Fruit fly (Drosophila melanogaster) whole organism, embryonic: ENCODE data around the gene CG12010.
A peak's percentile ranks its signal among the peaks of the same experiment; 100 is the strongest.

ENCODE experiments used
- Abd-B ChIP-seq: fragments of 200-800 bp; sonication (Bioruptor generic); optimal IDR thresholded peaks from 2 replicates; lab custom pipeline; 2018; ENCODE audit warnings: missing biosample characterization, mild to moderate bottlenecking, missing genetic modification characterization, moderate library complexity
- Asciz ChIP-seq: fragments of 200-800 bp; sonication (Bioruptor generic); optimal IDR thresholded peaks from 2 replicates; lab custom pipeline; 2017; ENCODE audit warnings: missing biosample characterization, mild to moderate bottlenecking, missing genetic modification characterization, missing genetic modification reagents
- Awh ChIP-seq: fragments of 200-800 bp; sonication (Bioruptor generic); IDR thresholded peaks from 2 replicates; pipeline ENCODE4, ENCODE4 v1.3.6; 2022; ENCODE audit warnings: missing biosample characterization, missing genetic modification characterization
- CG10209 ChIP-seq: fragments of 200-800 bp; sonication (Bioruptor generic); optimal IDR thresholded peaks from 3 replicates; lab custom pipeline; 2017; ENCODE audit warnings: missing biosample characterization, mild to moderate bottlenecking, missing genetic modification characterization, missing genetic modification reagents
- CG12659 ChIP-seq: fragments of 200-800 bp; sonication (Bioruptor generic); optimal IDR thresholded peaks from 3 replicates; lab custom pipeline; 2017; ENCODE audit warnings: mild to moderate bottlenecking, missing biosample characterization, missing genetic modification reagents, missing genetic modification characterization
- CG14441 ChIP-seq: fragments of 200-800 bp; sonication (Bioruptor generic); IDR thresholded peaks from 2 replicates; pipeline ENCODE4 v1.3.6; 2022; ENCODE audit warnings: missing biosample characterization, missing genetic modification characterization
- CG15479 ChIP-seq: fragments of 200-800 bp; sonication (Bioruptor generic); optimal IDR thresholded peaks from 3 replicates; lab custom pipeline; 2019; ENCODE audit warnings: missing biosample characterization, mild to moderate bottlenecking, missing genetic modification characterization, moderate library complexity
- CG15514 ChIP-seq: fragments of 200-800 bp; sonication (Bioruptor generic); optimal IDR thresholded peaks from 3 replicates; lab custom pipeline; 2017; ENCODE audit warnings: missing biosample characterization, missing genetic modification characterization, mild to moderate bottlenecking, moderate library complexity, missing genetic modification reagents
- CG1647 ChIP-seq: fragments of 200-800 bp; sonication (Bioruptor generic); optimal IDR thresholded peaks from 3 replicates; lab custom pipeline; 2016; ENCODE audit warnings: missing biosample characterization, missing genetic modification characterization
- CG17612 ChIP-seq: fragments of 200-800 bp; sonication (Bioruptor generic); IDR thresholded peaks from 2 replicates; pipeline ENCODE4 v1.3.6; 2022; ENCODE audit warnings: missing biosample characterization, missing genetic modification characterization
- CG18011 ChIP-seq: fragments of 200-800 bp; sonication (Bioruptor generic); optimal IDR thresholded peaks from 2 replicates; lab custom pipeline; 2017; ENCODE audit warnings: missing biosample characterization, missing genetic modification characterization, mild to moderate bottlenecking, moderate library complexity, missing genotype
- CG18599 ChIP-seq: fragments of 200-800 bp; sonication (Bioruptor generic); optimal IDR thresholded peaks from 3 replicates; lab custom pipeline; 2017; ENCODE audit warnings: missing biosample characterization, missing genetic modification characterization, mild to moderate bottlenecking, moderate library complexity, missing genetic modification reagents
- CG31224 ChIP-seq: fragments of 200-800 bp; sonication (Bioruptor generic); IDR thresholded peaks from 2 replicates; pipeline ENCODE4 v1.3.6; 2022; ENCODE audit warnings: missing biosample characterization, missing genetic modification characterization
- CG32767 ChIP-seq: fragments of 200-800 bp; sonication (Bioruptor generic); IDR thresholded peaks from 2 replicates; pipeline ENCODE4 v1.3.6; 2022; ENCODE audit warnings: missing biosample characterization, missing genetic modification characterization
- CG3407 ChIP-seq: fragments of 200-800 bp; sonication (Bioruptor generic); optimal IDR thresholded peaks from 2 replicates; lab custom pipeline; 2018; ENCODE audit warnings: missing biosample characterization, mild to moderate bottlenecking, missing genetic modification characterization
- CG34224 ChIP-seq: fragments of 200-800 bp; sonication (Bioruptor generic); IDR thresholded peaks from 3 replicates; pipeline ENCODE4 v1.3.6; 2022; ENCODE audit warnings: missing biosample characterization, missing genetic modification characterization; ENCODE audit not compliant: partially characterized antibody
- CG43689 ChIP-seq: fragments of 200-800 bp; sonication (Bioruptor generic); IDR thresholded peaks from 2 replicates; pipeline ENCODE4 v1.3.6; 2022; ENCODE audit warnings: missing biosample characterization, missing genetic modification characterization
- CG6654 ChIP-seq: fragments of 200-800 bp; sonication (Bioruptor generic); optimal IDR thresholded peaks from 2 replicates; lab custom pipeline; 2017; ENCODE audit warnings: missing biosample characterization, mild to moderate bottlenecking, missing genetic modification characterization
- CG7556 ChIP-seq: fragments of 200-800 bp; sonication (Bioruptor generic); optimal IDR thresholded peaks from 2 replicates; lab custom pipeline; 2017; ENCODE audit warnings: missing biosample characterization, mild to moderate bottlenecking, missing genetic modification characterization
- CG7987 ChIP-seq: fragments of 200-800 bp; sonication (Bioruptor generic); optimal IDR thresholded peaks from 2 replicates; lab custom pipeline; 2018; ENCODE audit warnings: missing biosample characterization, mild to moderate bottlenecking, missing genetic modification characterization, moderate library complexity
- CG8281 ChIP-seq: fragments of 200-800 bp; sonication (Bioruptor generic); optimal IDR thresholded peaks from 2 replicates; lab custom pipeline; 2018; ENCODE audit warnings: missing biosample characterization, mild to moderate bottlenecking, missing genetic modification characterization, moderate library complexity
- CG8765 ChIP-seq: fragments of 200-800 bp; sonication (Bioruptor generic); IDR thresholded peaks from 2 replicates; pipeline ENCODE4 v1.3.6; 2022; ENCODE audit warnings: missing biosample characterization, missing genetic modification characterization
- CG8924 ChIP-seq: fragments of 200-800 bp; optimal IDR thresholded peaks from 3 replicates; lab custom pipeline; 2019; ENCODE audit warnings: missing biosample characterization, mild to moderate bottlenecking, missing genetic modification characterization, moderate library complexity
- CHES-1-like ChIP-seq: fragments of 200-800 bp; sonication (Bioruptor generic); optimal IDR thresholded peaks from 2 replicates; lab custom pipeline; 2016; ENCODE audit warnings: missing biosample characterization, missing genetic modification characterization
- CTCF ChIP-seq: fragments of 200-800 bp; sonication (Bioruptor generic); optimal IDR thresholded peaks from 2 replicates; lab custom pipeline; 2017; ENCODE audit warnings: missing biosample characterization, mild to moderate bottlenecking, missing genetic modification characterization, moderate library complexity
- Dad ChIP-seq: fragments of 200-800 bp; sonication (Bioruptor generic); optimal IDR thresholded peaks from 3 replicates; lab custom pipeline; 2016; ENCODE audit warnings: missing biosample characterization, missing genetic modification characterization
- Dip3 ChIP-seq: fragments of 200-800 bp; sonication (Bioruptor generic); optimal IDR thresholded peaks from 3 replicates; lab custom pipeline; 2016; ENCODE audit warnings: missing biosample characterization, missing genetic modification characterization
- Doc2 ChIP-seq: fragments of 200-800 bp; sonication (Bioruptor generic); IDR thresholded peaks from 2 replicates; pipeline ENCODE4 v1.3.6; 2022; ENCODE audit warnings: missing biosample characterization, missing genetic modification characterization
- Ets97D ChIP-seq: fragments of 200-800 bp; sonication (Bioruptor generic); optimal IDR thresholded peaks from 3 replicates; lab custom pipeline; 2016; ENCODE audit warnings: missing biosample characterization, missing genetic modification characterization
- Lim3 ChIP-seq: fragments of 200-800 bp; sonication (Bioruptor generic); IDR thresholded peaks from 2 replicates; pipeline ENCODE4 v1.3.6; 2022; ENCODE audit warnings: missing biosample characterization, missing genetic modification characterization
- PHDP ChIP-seq: fragments of 200-800 bp; sonication (Bioruptor generic); optimal IDR thresholded peaks from 3 replicates; lab custom pipeline; 2018; ENCODE audit warnings: missing biosample characterization, mild to moderate bottlenecking, missing genetic modification characterization, moderate library complexity
- Taf1 ChIP-seq: fragments of 200-800 bp; sonication (Bioruptor generic); IDR thresholded peaks from 2 replicates; pipeline ENCODE4 v1.3.6; 2022; ENCODE audit warnings: missing biosample characterization, missing genetic modification characterization
- Trl ChIP-seq, 3 experiments: fragments of >200 bp in 2 of 3; fragments of 200-800 bp in 1 of 3; sonication (Bioruptor generic) in 1 of 3; optimal IDR thresholded peaks; 2 replicates in 1 of 3; 3 replicates in 2 of 3; lab custom pipeline; 2016 to 2017; ENCODE audit warnings: missing biosample characterization in 1 of 3, missing genetic modification characterization in 1 of 3
- Xbp1 ChIP-seq: fragments of 200-800 bp; sonication (Bioruptor generic); optimal IDR thresholded peaks from 3 replicates; lab custom pipeline; 2016; ENCODE audit warnings: missing biosample characterization, mild to moderate bottlenecking, missing genetic modification characterization
- YL-1 ChIP-seq: fragments of 200-800 bp; sonication (Bioruptor generic); optimal IDR thresholded peaks from 3 replicates; lab custom pipeline; 2017; ENCODE audit warnings: missing biosample characterization, mild to moderate bottlenecking, missing genetic modification characterization
- bbx ChIP-seq: fragments of 200-800 bp; sonication (Bioruptor generic); IDR thresholded peaks from 2 replicates; pipeline ENCODE4 v1.3.6; 2022; ENCODE audit warnings: missing biosample characterization, missing genetic modification characterization; ENCODE audit not compliant: partially characterized antibody
- dan ChIP-seq: fragments of 200-800 bp; sonication (Bioruptor generic); IDR thresholded peaks from 2 replicates; pipeline ENCODE4 v1.3.6; 2022; ENCODE audit warnings: missing biosample characterization, missing genetic modification characterization
- dati ChIP-seq: fragments of 200-800 bp; sonication (Bioruptor generic); IDR thresholded peaks from 2 replicates; pipeline ENCODE4 v1.3.6; 2022; ENCODE audit warnings: missing biosample characterization, missing genetic modification characterization
- ftz-f1 ChIP-seq: fragments of 200-800 bp; sonication (Bioruptor generic); optimal IDR thresholded peaks from 2 replicates; lab custom pipeline; 2016; ENCODE audit warnings: missing biosample characterization, missing genetic modification characterization
- her ChIP-seq: fragments of 200-800 bp; sonication (Bioruptor generic); optimal IDR thresholded peaks from 2 replicates; lab custom pipeline; 2016; ENCODE audit warnings: missing biosample characterization, missing genetic modification characterization
- jing ChIP-seq: fragments of 200-800 bp; sonication (Bioruptor generic); optimal IDR thresholded peaks from 2 replicates; lab custom pipeline; 2018; ENCODE audit warnings: missing biosample characterization, mild to moderate bottlenecking, missing genetic modification characterization
- jumu ChIP-seq: fragments of 200-800 bp; sonication (Bioruptor generic); optimal IDR thresholded peaks from 3 replicates; lab custom pipeline; 2016; ENCODE audit warnings: missing biosample characterization, missing genetic modification characterization
- kah ChIP-seq: fragments of 200-800 bp; sonication (Bioruptor generic); optimal IDR thresholded peaks from 2 replicates; lab custom pipeline; 2018; ENCODE audit warnings: missing biosample characterization, mild to moderate bottlenecking, missing genetic modification characterization
- ken ChIP-seq: fragments of 200-800 bp; sonication (Bioruptor generic); IDR thresholded peaks from 3 replicates; pipeline ENCODE4 v1.3.6; 2022; ENCODE audit warnings: missing biosample characterization, missing genetic modification characterization
- lab ChIP-seq: fragments of 200-800 bp; sonication (Bioruptor generic); optimal IDR thresholded peaks from 3 replicates; lab custom pipeline; 2017; ENCODE audit warnings: missing biosample characterization, missing genetic modification characterization, mild to moderate bottlenecking, moderate library complexity, missing genetic modification reagents
- prd ChIP-seq, 3 experiments: fragments of >200 bp in 2 of 3; fragments of 200-800 bp in 1 of 3; sonication (Bioruptor generic) in 1 of 3; optimal IDR thresholded peaks in 2 of 3; IDR thresholded peaks in 1 of 3; 2 replicates in 2 of 3; 3 replicates in 1 of 3; pipeline versions ENCODE4 v1.3.6 to Lab custom; 2017 to 2022; ENCODE audit warnings: missing biosample characterization in 1 of 3, missing genetic modification characterization in 1 of 3
- tgo ChIP-seq: fragments of 200-800 bp; sonication (Bioruptor generic); IDR thresholded peaks from 3 replicates; pipeline ENCODE4 v1.3.6; 2022; ENCODE audit warnings: missing biosample characterization, missing genetic modification characterization
- tll ChIP-seq, 2 experiments: fragments of 200-800 bp in 1 of 2; fragments of >200 bp in 1 of 2; sonication (Bioruptor generic) in 1 of 2; optimal IDR thresholded peaks; 2 replicates each; lab custom pipeline; 2017 to 2019; ENCODE audit warnings: missing biosample characterization in 2 of 2, missing genetic modification characterization in 2 of 2, mild to moderate bottlenecking in 1 of 2, moderate library complexity in 1 of 2
- unc-4 ChIP-seq: fragments of 200-800 bp; sonication (Bioruptor generic); IDR thresholded peaks from 2 replicates; pipeline ENCODE4 v1.3.6; 2022; ENCODE audit warnings: missing biosample characterization, missing genetic modification characterization; ENCODE audit not compliant: partially characterized antibody

Gene CG12010

DNA sequence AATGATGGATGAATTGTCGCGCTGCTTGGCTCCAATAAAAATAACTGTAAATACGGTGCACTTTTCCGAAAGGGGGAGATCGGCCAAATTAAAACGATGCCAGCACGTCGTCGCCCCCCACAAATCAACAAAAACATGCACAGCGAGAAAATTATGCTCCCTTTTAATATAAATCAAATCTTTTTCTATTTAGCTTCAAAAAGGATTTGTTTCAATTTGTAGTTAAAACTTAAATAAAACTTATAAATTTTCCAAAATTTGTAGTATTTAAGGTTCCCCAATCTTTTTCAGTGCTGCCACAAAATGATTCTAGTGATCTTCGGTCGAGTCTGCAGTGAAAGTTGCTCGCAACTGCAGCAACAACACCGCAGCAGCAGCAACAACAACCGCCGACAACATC, 22.0 kb downstream of the CG12010 start (continued):
- TF ChIP-seq prd (optimal IDR thresholded peaks at IDR 0.05; lab: Kevin White, UChicago): no peak
- TF ChIP-seq prd (GFP tag; IDR thresholded peaks at IDR 0.05; lab: Robert Waterston, UW): peak; percentile 89
- TF ChIP-seq CG31224 (GFP tag; lab: Robert Waterston, UW): no peak
- peak; percentile 83 for TF ChIP-seq kah
- peak; percentile 46 for TF ChIP-seq YL-1 (GFP tag; lab: Kevin White, UChicago)
- 0 out of 2 replicates have a peak, but pooled peaks have one; percentile 23 for TF ChIP-seq CG17612 (GFP tag; lab: Robert Waterston, UW)
- TF ChIP-seq dan: peak; percentile 68; the same call in 1 of the 2 replicates
- peak; percentile 67 for TF ChIP-seq CG12659 (GFP tag; lab: Kevin White, UChicago)
- TF ChIP-seq jing (GFP tag; lab: Kevin White, UChicago): peak; percentile 72
- TF ChIP-seq Dad: peak; percentile 49
- peak; percentile 87 for TF ChIP-seq CG10209 (GFP tag; lab: Kevin White, UChicago)
- peak; percentile 83; the same call in 2 of the 3 replicates for TF ChIP-seq ken
- TF ChIP-seq bbx (GFP tag; lab: Robert Waterston, UW): no peak
- peak; percentile 49 for TF ChIP-seq CTCF
- TF ChIP-seq CG3407: peak; percentile 90
- no peak for TF ChIP-seq CG15514
- TF ChIP-seq Doc2 (GFP tag; lab: Robert Waterston, UW): no peak
- TF ChIP-seq CG43689 (GFP tag; lab: Robert Waterston, UW): no peak
- TF ChIP-seq CG8765 (GFP tag; lab: Robert Waterston, UW): peak; percentile 72
- peak; percentile 73 for TF ChIP-seq lab (GFP tag; lab: Kevin White, UChicago)
- TF ChIP-seq Asciz (GFP tag; lab: Kevin White, UChicago): peak; percentile 90
- TF ChIP-seq Awh (GFP tag; lab: Robert Waterston, UW): peak; percentile 86
- TF ChIP-seq Taf1: no peak
- peak; percentile 63 for TF ChIP-seq jumu (GFP tag; lab: Kevin White, UChicago)
- TF ChIP-seq CHES-1-like (GFP tag; lab: Kevin White, UChicago): peak; percentile 33
- no peak for TF ChIP-seq CG18011 (GFP tag; lab: Kevin White, UChicago)
- no peak for TF ChIP-seq Dip3 (GFP tag; lab: Kevin White, UChicago)
- no peak for TF ChIP-seq ftz-f1 (GFP tag; lab: Kevin White, UChicago)
- no peak for TF ChIP-seq unc-4 (GFP tag; lab: Robert Waterston, UW)
- peak; percentile 69 for TF ChIP-seq tgo (GFP tag; lab: Robert Waterston, UW)
- TF ChIP-seq CG7987 (GFP tag; lab: Kevin White, UChicago): peak; percentile 21
- no peak for TF ChIP-seq CG14441
- no peak for TF ChIP-seq Trl (optimal IDR thresholded peaks at IDR 0.05; lab: Kevin White, UChicago)
- TF ChIP-seq Trl (GFP tag; optimal IDR thresholded peaks at IDR 0.05; lab: Kevin White, UChicago): peak; percentile 75
- peak; percentile 81 for TF ChIP-seq CG7556
- no peak for TF ChIP-seq CG15479
- TF ChIP-seq Abd-B (GFP tag; lab: Kevin White, UChicago): peak; percentile 81
- peak; percentile 65 for TF ChIP-seq CG18599
- TF ChIP-seq CG8924 (tag; lab: Kevin White, UChicago): peak; percentile 93
- TF ChIP-seq CG6654 (GFP tag; lab: Kevin White, UChicago): peak; percentile 79
- TF ChIP-seq CG34224 (GFP tag; lab: Robert Waterston, UW): no peak
- TF ChIP-seq Lim3 (GFP tag; lab: Robert Waterston, UW): no peak
- peak; percentile 40 for TF ChIP-seq Ets97D (GFP tag; lab: Kevin White, UChicago)
- TF ChIP-seq tll (GFP tag; optimal IDR thresholded peaks at IDR 0.05; lab: Kevin White, UChicago): no peak
- peak; percentile 85 for TF ChIP-seq CG32767 (GFP tag; lab: Robert Waterston, UW)
- peak; percentile 60 for TF ChIP-seq CG8281 (tag; lab: Kevin White, UChicago)
- no peak for TF ChIP-seq her
- peak; percentile 85 for TF ChIP-seq PHDP
- peak; percentile 86 for TF ChIP-seq Xbp1 (GFP tag; lab: Kevin White, UChicago)
- TF ChIP-seq CG1647: peak; percentile 63
- TF ChIP-seq dati (GFP tag; lab: Robert Waterston, UW): no peak; the same call in 1 of the 2 replicates
